Worm (Caenorhabditis elegans) whole organism, L3 larva: Measurements from ENCODE around the gene W08E12.7.

Experiments used
- R02D3.7 ChIP-seq: fragments of 150-350 bp; optimal IDR thresholded peaks from 2 replicates; lab custom pipeline; 2014; ENCODE audit warnings: missing biosample characterization, missing genetic modification characterization
- ama-1 ChIP-seq: fragments of 150-350 bp; optimal IDR thresholded peaks from 2 replicates; lab custom pipeline; 2018
- ceh-82 ChIP-seq: fragments of 150-350 bp; optimal IDR thresholded peaks from 2 replicates; lab custom pipeline; 2014; ENCODE audit warnings: missing biosample characterization, missing genetic modification characterization
- jun-1 ChIP-seq: fragments of 150-350 bp; optimal IDR thresholded peaks from 2 replicates; lab custom pipeline; 2014; ENCODE audit warnings: missing biosample characterization, missing genetic modification reagents, missing genetic modification characterization
- lsy-12 ChIP-seq: sonication (generic microtip); optimal IDR thresholded peaks from 2 replicates; lab custom pipeline; 2016; ENCODE audit warnings: mild to moderate bottlenecking, missing genetic modification characterization, missing compliant biosample characterization
- nhr-11 ChIP-seq: fragments of 150-350 bp; optimal IDR thresholded peaks from 2 replicates; lab custom pipeline; 2014; ENCODE audit warnings: missing biosample characterization, missing genetic modification characterization
- nhr-12 ChIP-seq: fragments of 150-350 bp; optimal IDR thresholded peaks from 2 replicates; lab custom pipeline; 2014; ENCODE audit warnings: missing biosample characterization, missing genetic modification characterization

DNA sequence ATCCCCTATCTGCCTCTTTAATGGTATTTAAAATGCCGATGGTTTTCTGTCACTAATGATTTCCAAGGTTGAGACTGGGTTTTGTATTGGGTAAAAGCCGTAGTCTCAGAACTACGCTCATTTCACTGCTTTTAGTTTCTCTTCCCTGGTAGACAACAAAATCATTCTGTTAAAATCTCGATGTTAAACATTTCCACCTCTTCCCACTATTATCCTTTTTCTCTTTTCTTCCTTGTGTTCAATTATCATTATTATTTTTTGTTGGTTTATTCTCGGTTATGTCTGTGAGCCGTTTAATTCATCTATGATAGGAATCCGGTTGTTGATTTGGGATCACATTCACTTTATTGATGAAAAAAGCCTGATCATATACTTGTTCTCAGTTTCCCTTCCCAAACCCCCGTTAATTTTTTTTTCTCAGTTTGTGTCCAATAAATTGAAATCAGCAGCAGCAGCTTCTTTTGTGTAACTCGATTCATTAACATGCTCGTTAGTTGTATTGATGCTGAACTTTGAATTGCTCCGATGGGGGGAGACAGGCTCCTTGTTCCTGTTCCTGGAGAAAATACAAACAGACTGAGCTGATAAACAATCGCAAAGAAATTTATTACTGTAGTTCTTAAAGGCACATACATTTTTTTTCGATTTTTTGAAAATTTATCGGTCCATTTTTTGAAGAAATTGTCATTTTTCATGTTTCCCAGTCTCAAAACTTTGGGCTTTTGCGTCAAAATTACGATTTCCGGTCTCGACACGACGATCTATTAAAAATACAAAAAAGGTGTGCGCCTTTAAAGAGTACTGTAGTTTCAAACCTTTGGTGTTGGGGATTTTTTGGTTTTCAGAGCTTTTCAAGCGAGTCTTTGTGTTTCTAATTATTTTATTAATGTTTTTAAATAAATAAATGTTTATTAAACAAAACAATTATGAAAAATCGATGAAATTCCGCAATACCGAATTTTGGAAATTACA lies 1.9 kb downstream of the W08E12.7 start:
- no peak for TF ChIP-seq ceh-82
- TF ChIP-seq jun-1 (tag; lab: Kevin White, UChicago) = no peak
- TF ChIP-seq ama-1 = no peak
- TF ChIP-seq nhr-11 (tag; lab: Kevin White, UChicago) = no peak
- no peak for TF ChIP-seq R02D3.7 (tag; lab: Kevin White, UChicago)
- no peak for TF ChIP-seq lsy-12 (tag; lab: Kevin White, UChicago)
- no peak for TF ChIP-seq nhr-12 (tag; lab: Kevin White, UChicago)
